Worm (Caenorhabditis elegans): ENCODE data around the gene srt-74.

DNA sequence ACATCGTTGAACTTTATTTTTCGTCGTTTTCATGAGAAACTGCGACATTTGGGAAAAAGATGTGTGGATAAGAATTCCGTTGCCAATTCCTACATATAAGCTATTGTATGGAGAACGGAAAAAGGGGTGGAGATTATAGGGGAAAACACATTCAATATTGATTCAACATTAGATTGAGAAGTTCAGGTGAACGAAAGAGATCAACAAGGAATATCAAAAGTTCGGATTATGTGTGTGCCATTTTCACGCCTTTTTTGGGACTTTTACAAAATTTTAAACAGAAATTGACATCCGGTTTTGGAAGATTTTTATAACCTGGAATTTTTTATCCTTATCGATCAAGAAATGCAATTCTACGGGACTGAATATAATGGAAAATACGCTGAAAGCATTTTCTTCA is 45.7 kb upstream of the srt-74 start, which contains the start of gene F47B8.5:
- no peak for TF ChIP-seq dpl-1 (GFP tag; optimal IDR thresholded peaks at IDR 0.05)
- TF ChIP-seq php-3 (GFP tag; IDR thresholded peaks at IDR 0.05) = no peak

All from whole organism, L4 larva.